Worm (Caenorhabditis elegans) whole organism, L1 larva: ENCODE results near the gene R12B2.8.

Source experiments
- aly-2 ChIP-seq: fragments of 150-350 bp; optimal IDR thresholded peaks from 2 replicates; lab custom pipeline; 2014; ENCODE audit warnings: missing biosample characterization, missing genetic modification characterization
- egl-27 ChIP-seq, 2 experiments: fragments of 150-350 bp in 1 of 2; sonication (generic microtip); optimal IDR thresholded peaks; 3 replicates each; lab custom pipeline; 2017 to 2018; ENCODE audit warnings: missing biosample characterization in 2 of 2, missing genetic modification characterization in 2 of 2, missing genetic modification reagents in 2 of 2

- no peak for TF ChIP-seq egl-27 (tag; optimal IDR thresholded peaks at IDR 0.05; lab: Kevin White, UChicago)
- peak; percentile 70 for TF ChIP-seq aly-2
Measured at ce11 chrIII:5853240-5853639, 29.5 kb downstream of the R12B2.8 start, which contains the start of gene ddx-23.
